Fruit fly (Drosophila melanogaster) whole organism, embryonic: ENCODE results near the gene pim.

Source experiments
- ATbp ChIP-seq: fragments of 200-800 bp; sonication (Bioruptor generic); optimal IDR thresholded peaks from 2 replicates; lab custom pipeline; 2017; ENCODE audit warnings: missing biosample characterization, mild to moderate bottlenecking, missing genetic modification characterization, missing genetic modification reagents
- Abd-B ChIP-seq: fragments of 200-800 bp; sonication (Bioruptor generic); optimal IDR thresholded peaks from 2 replicates; lab custom pipeline; 2018; ENCODE audit warnings: missing biosample characterization, mild to moderate bottlenecking, missing genetic modification characterization, moderate library complexity
- CG12744 ChIP-seq: fragments of 200-800 bp; sonication (Bioruptor generic); optimal IDR thresholded peaks from 2 replicates; lab custom pipeline; 2016; ENCODE audit warnings: missing biosample characterization, missing genetic modification characterization
- CG13287 ChIP-seq: fragments of 200-800 bp; sonication (Bioruptor generic); IDR thresholded peaks from 2 replicates; pipeline ENCODE4 v1.3.6; 2022; ENCODE audit warnings: missing biosample characterization, missing genetic modification characterization; ENCODE audit not compliant: partially characterized antibody
- CG14050 ChIP-seq: fragments of 200-800 bp; sonication (Bioruptor generic); IDR thresholded peaks from 3 replicates; pipeline ENCODE4 v1.3.6; 2022; ENCODE audit warnings: missing biosample characterization, missing genetic modification characterization
- CG14965 ChIP-seq: fragments of 200-800 bp; sonication (Bioruptor generic); optimal IDR thresholded peaks from 2 replicates; lab custom pipeline; 2016; ENCODE audit warnings: missing biosample characterization, missing genetic modification characterization, borderline replicate concordance
- CG15479 ChIP-seq: fragments of 200-800 bp; sonication (Bioruptor generic); optimal IDR thresholded peaks from 3 replicates; lab custom pipeline; 2019; ENCODE audit warnings: missing biosample characterization, mild to moderate bottlenecking, missing genetic modification characterization, moderate library complexity
- CG16813 ChIP-seq: fragments of 200-800 bp; sonication (Bioruptor generic); IDR thresholded peaks from 3 replicates; pipeline ENCODE4 v1.3.6; 2022; ENCODE audit warnings: missing biosample characterization, missing genetic modification characterization; ENCODE audit not compliant: partially characterized antibody
- CG17328 ChIP-seq: fragments of 200-800 bp; sonication (Bioruptor generic); IDR thresholded peaks from 2 replicates; pipeline ENCODE4 v1.3.6; 2022; ENCODE audit warnings: missing biosample characterization, missing genetic modification characterization
- CG17568 ChIP-seq: fragments of 200-800 bp; sonication (Bioruptor generic); optimal IDR thresholded peaks from 2 replicates; lab custom pipeline; 2018; ENCODE audit warnings: missing biosample characterization, mild to moderate bottlenecking, missing genetic modification characterization, moderate library complexity
- CG2199 ChIP-seq: fragments of 200-800 bp; sonication (Bioruptor generic); IDR thresholded peaks from 3 replicates; pipeline ENCODE4 v1.3.6; 2022; ENCODE audit warnings: missing biosample characterization, missing genetic modification characterization
- CG30431 ChIP-seq: fragments of 200-800 bp; sonication (Bioruptor generic); optimal IDR thresholded peaks from 2 replicates; lab custom pipeline; 2017; ENCODE audit warnings: missing biosample characterization, missing genetic modification characterization
- CG3281 ChIP-seq: fragments of 200-800 bp; sonication (Bioruptor generic); optimal IDR thresholded peaks from 3 replicates; lab custom pipeline; 2017; ENCODE audit warnings: missing biosample characterization, mild to moderate bottlenecking, missing genetic modification characterization
- CG33213 ChIP-seq: fragments of 200-800 bp; sonication (Bioruptor generic); optimal IDR thresholded peaks from 3 replicates; lab custom pipeline; 2016; ENCODE audit warnings: missing biosample characterization, missing genetic modification characterization
- CG6254 ChIP-seq: fragments of 200-800 bp; sonication (Bioruptor generic); optimal IDR thresholded peaks from 3 replicates; lab custom pipeline; 2017; ENCODE audit warnings: mild to moderate bottlenecking, missing biosample characterization, missing genetic modification reagents, missing genetic modification characterization
- CG6272 ChIP-seq: fragments of 200-800 bp; sonication (Bioruptor generic); IDR thresholded peaks from 2 replicates; pipeline ENCODE4 v1.3.6; 2022; ENCODE audit warnings: missing biosample characterization, missing genetic modification characterization
- CG6765 ChIP-seq: fragments of 200-800 bp; sonication (Bioruptor generic); optimal IDR thresholded peaks from 3 replicates; lab custom pipeline; 2017; ENCODE audit warnings: missing biosample characterization, mild to moderate bottlenecking, missing genetic modification characterization
- CG6813 ChIP-seq: fragments of 200-800 bp; sonication (Bioruptor generic); optimal IDR thresholded peaks from 2 replicates; lab custom pipeline; 2017; ENCODE audit warnings: missing biosample characterization, missing genetic modification characterization, mild to moderate bottlenecking, moderate library complexity, missing genetic modification reagents
- CG8924 ChIP-seq: fragments of 200-800 bp; optimal IDR thresholded peaks from 3 replicates; lab custom pipeline; 2019; ENCODE audit warnings: missing biosample characterization, mild to moderate bottlenecking, missing genetic modification characterization, moderate library complexity
- CG9215 ChIP-seq: fragments of 200-800 bp; sonication (Bioruptor generic); IDR thresholded peaks from 2 replicates; pipeline ENCODE4 v1.3.6; 2022; ENCODE audit warnings: missing biosample characterization, missing genetic modification characterization
- CG9932 ChIP-seq: fragments of 200-800 bp; sonication (Bioruptor generic); IDR thresholded peaks from 2 replicates; pipeline ENCODE4 v1.3.6; 2022; ENCODE audit warnings: missing biosample characterization, missing genetic modification characterization
- D ChIP-seq, 2 experiments: fragments of 200-800 bp in 1 of 2; fragments of >200 bp in 1 of 2; sonication (Bioruptor generic) in 1 of 2; optimal IDR thresholded peaks; 2 replicates in 1 of 2; 3 replicates in 1 of 2; lab custom pipeline; 2017; ENCODE audit warnings: mild to moderate bottlenecking in 1 of 2, missing biosample characterization in 1 of 2, missing genetic modification characterization in 1 of 2, missing genetic modification reagents in 1 of 2
- E2f2 ChIP-seq: fragments of 200-800 bp; sonication (Bioruptor generic); IDR thresholded peaks from 2 replicates; pipeline ENCODE4 v1.3.6; 2022; ENCODE audit warnings: missing biosample characterization, missing genetic modification characterization
- Fer1 ChIP-seq: fragments of 200-800 bp; sonication (Bioruptor generic); optimal IDR thresholded peaks from 2 replicates; lab custom pipeline; 2017; ENCODE audit warnings: missing biosample characterization, mild to moderate bottlenecking, missing genetic modification characterization
- GATAe ChIP-seq: fragments of 200-800 bp; sonication (Bioruptor generic); conservative IDR thresholded peaks from 2 replicates; pipeline ENCODE4 v1.3.6; 2022; ENCODE audit warnings: missing biosample characterization, missing genetic modification characterization
- H15 ChIP-seq: fragments of 200-800 bp; sonication (Bioruptor generic); IDR thresholded peaks from 3 replicates; pipeline ENCODE4 v1.3.6; 2022; ENCODE audit warnings: missing biosample characterization, missing genetic modification characterization
- HmgD ChIP-seq: fragments of 200-800 bp; sonication (Bioruptor generic); optimal IDR thresholded peaks from 3 replicates; lab custom pipeline; 2016; ENCODE audit warnings: missing biosample characterization, missing genetic modification characterization
- Hr3 ChIP-seq: fragments of 200-800 bp; sonication (Bioruptor generic); optimal IDR thresholded peaks from 3 replicates; lab custom pipeline; 2016; ENCODE audit warnings: missing biosample characterization, missing genetic modification characterization
- MBD-R2 ChIP-seq: fragments of 200-800 bp; sonication (Bioruptor generic); IDR thresholded peaks from 2 replicates; pipeline ENCODE4 v1.3.6; 2022; ENCODE audit warnings: missing biosample characterization, missing genetic modification characterization
- Max ChIP-seq: fragments of 200-800 bp; sonication (Bioruptor generic); optimal IDR thresholded peaks from 2 replicates; lab custom pipeline; 2016; ENCODE audit warnings: missing biosample characterization, mild to moderate bottlenecking, missing genetic modification characterization
- Med ChIP-seq: fragments of 200-800 bp; sonication (Bioruptor generic); peaks from one replicate; lab custom pipeline; 2016; ENCODE audit warnings: missing biosample characterization, missing genetic modification characterization, mild to moderate bottlenecking, inconsistent platforms, moderate library complexity
- Mes4 ChIP-seq: fragments of 200-800 bp; sonication (Bioruptor generic); optimal IDR thresholded peaks from 2 replicates; lab custom pipeline; 2016; ENCODE audit warnings: missing biosample characterization, missing genetic modification characterization
- Mrtf ChIP-seq: fragments of 200-800 bp; sonication (Bioruptor generic); IDR thresholded peaks from 3 replicates; pipeline ENCODE4 v1.3.6; 2022; ENCODE audit warnings: missing biosample characterization, missing genetic modification characterization
- Nf-YA ChIP-seq: fragments of 200-800 bp; sonication (Bioruptor generic); IDR thresholded peaks from 2 replicates; pipeline ENCODE4 v1.3.6; 2022; ENCODE audit warnings: missing biosample characterization, missing genetic modification characterization
- Six4 ChIP-seq: fragments of 200-800 bp; sonication (Bioruptor generic); optimal IDR thresholded peaks from 2 replicates; lab custom pipeline; 2016; ENCODE audit warnings: missing biosample characterization, missing genetic modification characterization
- Sry-β ChIP-seq: fragments of 200-800 bp; sonication (Bioruptor generic); optimal IDR thresholded peaks from 2 replicates; lab custom pipeline; 2018; ENCODE audit warnings: missing biosample characterization, mild to moderate bottlenecking, missing genetic modification characterization, moderate library complexity
- Xrp1 ChIP-seq: fragments of 200-800 bp; sonication (Bioruptor generic); IDR thresholded peaks from 2 replicates; pipeline ENCODE4 v1.3.6; 2022; ENCODE audit warnings: missing biosample characterization, missing genetic modification characterization
- ash1 ChIP-seq: fragments of 200-800 bp; sonication (Bioruptor generic); optimal IDR thresholded peaks from 2 replicates; lab custom pipeline; 2018; ENCODE audit warnings: missing biosample characterization, mild to moderate bottlenecking, missing genetic modification characterization
- chn ChIP-seq: fragments of 200-800 bp; sonication (Bioruptor generic); optimal IDR thresholded peaks from 2 replicates; lab custom pipeline; 2016; ENCODE audit warnings: missing biosample characterization, missing genetic modification characterization
- dan ChIP-seq: fragments of 200-800 bp; sonication (Bioruptor generic); IDR thresholded peaks from 2 replicates; pipeline ENCODE4 v1.3.6; 2022; ENCODE audit warnings: missing biosample characterization, missing genetic modification characterization
- en ChIP-seq: fragments of 200-800 bp; sonication (Bioruptor generic); optimal IDR thresholded peaks from 2 replicates; lab custom pipeline; 2016; ENCODE audit warnings: missing biosample characterization, missing genetic modification characterization
- gcm2 ChIP-seq: fragments of 200-800 bp; sonication (Bioruptor generic); optimal IDR thresholded peaks from 2 replicates; lab custom pipeline; 2016; ENCODE audit warnings: missing biosample characterization, missing genetic modification characterization
- gfzf ChIP-seq: fragments of 200-800 bp; sonication (Bioruptor generic); optimal IDR thresholded peaks from 2 replicates; lab custom pipeline; 2016; ENCODE audit warnings: missing biosample characterization, mild to moderate bottlenecking, missing genetic modification characterization, moderate library complexity
- hbn ChIP-seq: fragments of 200-800 bp; sonication (Bioruptor generic); IDR thresholded peaks from 2 replicates; pipeline ENCODE4 v1.3.6; 2022; ENCODE audit warnings: missing biosample characterization, missing genetic modification characterization; ENCODE audit not compliant: partially characterized antibody
- p53 ChIP-seq: fragments of 200-800 bp; sonication (Bioruptor generic); optimal IDR thresholded peaks from 2 replicates; lab custom pipeline; 2016; ENCODE audit warnings: missing biosample characterization, missing genetic modification characterization
- schlank ChIP-seq: fragments of 200-800 bp; sonication (Bioruptor generic); optimal IDR thresholded peaks from 2 replicates; lab custom pipeline; 2018; ENCODE audit warnings: missing biosample characterization, mild to moderate bottlenecking, missing genetic modification characterization
- sug ChIP-seq: fragments of 200-800 bp; optimal IDR thresholded peaks from 2 replicates; lab custom pipeline; 2019; ENCODE audit warnings: missing biosample characterization, mild to moderate bottlenecking, missing genetic modification characterization, moderate library complexity
- tap ChIP-seq: fragments of 200-800 bp; optimal IDR thresholded peaks from 3 replicates; lab custom pipeline; 2019; ENCODE audit warnings: missing biosample characterization, mild to moderate bottlenecking, missing genetic modification characterization, moderate library complexity
- tx ChIP-seq: fragments of 200-800 bp; sonication (Bioruptor generic); optimal IDR thresholded peaks from 2 replicates; lab custom pipeline; 2016; ENCODE audit warnings: missing biosample characterization, missing genetic modification characterization
- wdn ChIP-seq: fragments of 200-800 bp; sonication (Bioruptor generic); IDR thresholded peaks from 2 replicates; pipeline ENCODE4 v1.3.6; 2022; ENCODE audit warnings: missing biosample characterization, missing genetic modification characterization

The pim gene

dm6 chr2L:10356508-10356907 is 6.3 kb upstream of the pim start, which contains the start of the genes CtsL4 and ClpP:
CtsL4 (minus strand) TSS chr2L:10356597.
ClpP (plus strand) TSS chr2L:10356795.
- peak; percentile 15 for TF ChIP-seq CG33213
- TF ChIP-seq HmgD (GFP tag; lab: Kevin White, UChicago) = peak; percentile 57
- peak; percentile 33; the same call in 1 of the 2 replicates for TF ChIP-seq Xrp1
- TF ChIP-seq CG15479 = peak; percentile 76
- peak; percentile 77 for TF ChIP-seq Med (GFP tag; lab: Kevin White, UChicago)
- TF ChIP-seq Max = peak; percentile 20
- peak; percentile 4 for TF ChIP-seq CG3281 (GFP tag; lab: Kevin White, UChicago)
- TF ChIP-seq CG17328 (GFP tag; lab: Robert Waterston, UW) = 0 out of 2 replicates have a peak, but pooled peaks have one; percentile 27
- peak; percentile 46 for TF ChIP-seq Abd-B (GFP tag; lab: Kevin White, UChicago)
- TF ChIP-seq CG17568 (GFP tag; lab: Kevin White, UChicago) = no peak
- TF ChIP-seq ash1 (GFP tag; lab: Kevin White, UChicago) = no peak
- peak; percentile 13 for TF ChIP-seq chn (GFP tag; lab: Kevin White, UChicago)
- no peak for TF ChIP-seq gcm2 (GFP tag; lab: Kevin White, UChicago)
- TF ChIP-seq H15 (GFP tag; lab: Robert Waterston, UW) = no peak
- no peak for TF ChIP-seq en (GFP tag; lab: Kevin White, UChicago)
- TF ChIP-seq CG6813 = no peak
- TF ChIP-seq CG6272 (GFP tag; lab: Robert Waterston, UW) = no peak; the same call in 1 of the 2 replicates
- TF ChIP-seq Mes4 (GFP tag; lab: Kevin White, UChicago) = no peak
- TF ChIP-seq CG2199 (GFP tag; lab: Robert Waterston, UW) = peak; percentile 55; the same call in 1 of the 3 replicates
- TF ChIP-seq CG14050 (GFP tag; lab: Robert Waterston, UW) = no peak
- no peak for TF ChIP-seq dan (GFP tag; lab: Robert Waterston, UW)
- TF ChIP-seq tap (tag; lab: Kevin White, UChicago) = no peak
- no peak for TF ChIP-seq CG30431 (GFP tag; lab: Kevin White, UChicago)
- peak; percentile 51 for TF ChIP-seq Hr3
- no peak for TF ChIP-seq CG9215 (GFP tag; lab: Robert Waterston, UW)
- peak; percentile 95 for TF ChIP-seq MBD-R2 (GFP tag; lab: Robert Waterston, UW)
- no peak for TF ChIP-seq CG16813 (GFP tag; lab: Robert Waterston, UW)
- peak; percentile 35 for TF ChIP-seq gfzf (GFP tag; lab: Kevin White, UChicago)
- TF ChIP-seq GATAe = no peak
- TF ChIP-seq CG6765 (GFP tag; lab: Kevin White, UChicago) = no peak
- TF ChIP-seq Six4 (GFP tag; lab: Kevin White, UChicago) = peak; percentile 37
- no peak for TF ChIP-seq E2f2 (GFP tag; lab: Robert Waterston, UW)
- no peak for TF ChIP-seq ATbp (GFP tag; lab: Kevin White, UChicago)
- TF ChIP-seq CG14965 = no peak
- peak; percentile 21 for TF ChIP-seq Sry-β (GFP tag; lab: Kevin White, UChicago)
- TF ChIP-seq CG13287 (GFP tag; lab: Robert Waterston, UW) = peak; percentile 33; the same call in 1 of the 2 replicates
- no peak for TF ChIP-seq CG6254
- TF ChIP-seq p53 = no peak
- TF ChIP-seq CG9932 (GFP tag; lab: Robert Waterston, UW) = no peak; the same call in 1 of the 2 replicates
- peak; percentile 39; the same call in 1 of the 3 replicates for TF ChIP-seq Mrtf (GFP tag; lab: Robert Waterston, UW)
- peak; percentile 13 for TF ChIP-seq tx (GFP tag; lab: Kevin White, UChicago)
- TF ChIP-seq hbn (GFP tag; lab: Robert Waterston, UW) = no peak
- TF ChIP-seq schlank (tag; lab: Kevin White, UChicago) = no peak
- no peak for TF ChIP-seq Nf-YA (GFP tag; lab: Robert Waterston, UW)
- no peak for TF ChIP-seq CG12744 (GFP tag; lab: Kevin White, UChicago)
- no peak for TF ChIP-seq D (optimal IDR thresholded peaks at IDR 0.05; lab: Kevin White, UChicago)
- TF ChIP-seq D (GFP tag; optimal IDR thresholded peaks at IDR 0.05; lab: Kevin White, UChicago) = peak; percentile 35
- no peak for TF ChIP-seq sug (tag; lab: Kevin White, UChicago)
- no peak for TF ChIP-seq wdn
- TF ChIP-seq Fer1 (GFP tag; lab: Kevin White, UChicago) = peak; percentile 15
- peak; percentile 59 for TF ChIP-seq CG8924
